Fruit fly (Drosophila melanogaster): ENCODE results near the gene Tep4.

Tep4 gene

DNA sequence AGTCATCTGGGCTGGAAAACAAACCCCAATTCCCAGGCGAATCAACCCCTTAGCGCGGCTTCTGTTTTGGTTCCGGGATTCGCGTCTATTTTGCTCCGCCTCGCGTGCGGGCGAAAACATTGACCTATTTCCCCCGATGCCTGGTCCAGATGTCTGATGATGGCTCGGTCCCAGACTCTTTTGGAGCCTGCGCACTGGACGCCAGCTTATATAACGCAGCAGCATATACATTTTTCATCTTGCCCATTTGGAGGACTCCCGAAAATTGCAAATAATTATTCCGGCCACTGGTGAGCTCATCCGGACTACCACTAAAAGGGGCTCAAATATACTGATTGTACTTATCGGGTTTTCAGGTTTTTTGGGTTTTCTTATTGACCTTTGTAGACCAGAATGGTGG, 32.2 kb upstream of the Tep4 start:
- TF ChIP-seq Hnf4 (GFP tag; optimal IDR thresholded peaks at IDR 0.05) (no peak), psq (GFP tag; optimal IDR thresholded peaks at IDR 0.05) (peak; percentile 34)

DNA sequence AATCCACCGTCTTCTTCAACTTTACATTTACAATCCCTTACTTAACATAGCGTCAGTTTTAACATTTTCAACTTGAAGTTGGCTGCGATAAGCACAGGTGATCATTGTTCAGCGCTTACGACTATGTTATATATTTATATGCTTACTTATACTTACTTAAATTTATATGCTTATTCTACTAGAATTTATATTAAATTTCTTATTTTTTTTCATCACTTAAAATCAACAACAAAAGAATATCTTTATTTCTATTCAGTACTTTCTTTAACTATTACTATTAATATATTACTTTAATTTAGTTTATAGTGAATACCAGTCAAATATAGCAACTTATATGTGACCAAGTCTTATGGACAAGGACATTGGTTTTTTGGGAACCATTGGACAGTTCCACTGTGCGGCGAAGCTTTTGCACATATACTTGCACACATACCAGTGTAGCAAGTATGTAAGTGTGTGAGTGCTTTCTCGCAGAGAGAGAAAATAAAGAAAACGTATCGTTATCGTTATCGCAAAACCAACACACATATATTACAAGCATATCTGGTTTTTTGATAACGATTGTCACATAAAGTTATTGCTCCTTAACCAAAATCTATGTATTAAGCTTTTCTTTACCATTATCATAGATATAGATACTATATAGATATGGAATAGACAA, 31.0 kb upstream of the Tep4 start, which contains the start of gene Hasp:
TSS of gene Hasp (minus strand) at position 51 of the 661 bp plus-strand sequence.
- TF ChIP-seq Mio (GFP tag; optimal IDR thresholded peaks at IDR 0.05) (no peak), HLH106 (tag; optimal IDR thresholded peaks at IDR 0.05) (peak; percentile 17)

DNA sequence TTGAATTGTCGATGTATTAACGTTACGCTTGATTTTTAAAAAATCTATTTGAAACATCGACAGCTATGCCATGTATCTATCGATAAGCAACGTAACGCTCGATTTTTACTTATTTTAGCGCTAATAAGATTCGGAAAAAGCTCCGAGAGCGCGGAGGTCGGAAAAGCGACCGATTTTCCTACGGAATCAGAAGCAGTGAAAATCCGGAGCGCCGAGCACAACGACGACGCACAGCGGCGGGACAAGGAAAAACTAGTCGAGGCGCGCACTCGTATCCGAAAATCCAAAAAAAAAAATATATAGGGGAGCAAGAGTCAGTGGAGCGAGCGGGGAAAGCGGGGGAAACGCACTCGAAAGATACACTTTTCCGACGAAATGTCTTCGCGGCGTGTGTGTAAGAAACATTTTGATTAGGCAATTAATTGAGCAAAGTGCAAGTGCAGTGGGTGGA, 29.6 kb upstream of the Tep4 start, which contains the start of gene CG10132:
TSS of gene CG10132 (plus strand) at position 189 of the 451 bp plus-strand sequence.
- TF ChIP-seq rgr (GFP tag; optimal IDR thresholded peaks at IDR 0.05) (no peak), Vsx2 (GFP tag; optimal IDR thresholded peaks at IDR 0.05; ENCODE audit: partially characterized antibody) (no peak)

DNA sequence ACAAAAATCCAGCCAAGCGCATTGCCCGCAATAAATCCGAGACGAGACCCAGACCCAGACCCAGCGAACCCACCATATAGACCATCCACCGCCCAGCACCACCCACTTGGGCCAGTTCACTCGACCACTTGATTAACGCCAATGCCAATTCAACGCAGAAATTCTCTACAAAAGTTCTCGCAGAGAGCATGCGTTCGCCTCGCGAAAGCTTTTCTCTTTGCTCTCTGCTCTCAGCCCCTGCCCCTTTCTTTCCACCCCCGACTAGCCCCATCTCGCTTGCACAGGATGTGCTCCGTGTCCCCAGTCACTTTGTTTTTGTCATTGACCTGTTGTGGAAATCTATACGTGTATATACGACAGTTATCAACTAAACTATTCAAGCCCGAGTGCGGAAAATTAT, 28.7 kb upstream of the Tep4 start:
- no peak for TF ChIP-seq foxo (GFP tag; optimal IDR thresholded peaks at IDR 0.05)
- no peak for TF ChIP-seq Vsx2 (GFP tag; optimal IDR thresholded peaks at IDR 0.05; ENCODE audit: partially characterized antibody)
- TF ChIP-seq ey (GFP tag; optimal IDR thresholded peaks at IDR 0.05), result no peak
- TF ChIP-seq h (GFP tag; optimal IDR thresholded peaks at IDR 0.05), result no peak
- TF ChIP-seq HLH106 (tag; optimal IDR thresholded peaks at IDR 0.05), result no peak
- TF ChIP-seq sage (GFP tag; optimal IDR thresholded peaks at IDR 0.05), result no peak
- no peak for TF ChIP-seq OdsH (GFP tag; optimal IDR thresholded peaks at IDR 0.05)
- TF ChIP-seq Hnf4 (GFP tag; optimal IDR thresholded peaks at IDR 0.05), result no peak
- TF ChIP-seq Hr78 (GFP tag; optimal IDR thresholded peaks at IDR 0.05), result no peak
- no peak for TF ChIP-seq dmrt93B (GFP tag; optimal IDR thresholded peaks at IDR 0.05)
- TF ChIP-seq usp (GFP tag; optimal IDR thresholded peaks at IDR 0.05), result no peak
- TF ChIP-seq Rel (GFP tag; optimal IDR thresholded peaks at IDR 0.05), result no peak
- no peak for TF ChIP-seq Rel (tag; optimal IDR thresholded peaks at IDR 0.05)
- TF ChIP-seq Abd-B (GFP tag; optimal IDR thresholded peaks at IDR 0.05), result no peak
- no peak for TF ChIP-seq CrebA (GFP tag; optimal IDR thresholded peaks at IDR 0.05; ENCODE audit: borderline replicate concordance)

DNA sequence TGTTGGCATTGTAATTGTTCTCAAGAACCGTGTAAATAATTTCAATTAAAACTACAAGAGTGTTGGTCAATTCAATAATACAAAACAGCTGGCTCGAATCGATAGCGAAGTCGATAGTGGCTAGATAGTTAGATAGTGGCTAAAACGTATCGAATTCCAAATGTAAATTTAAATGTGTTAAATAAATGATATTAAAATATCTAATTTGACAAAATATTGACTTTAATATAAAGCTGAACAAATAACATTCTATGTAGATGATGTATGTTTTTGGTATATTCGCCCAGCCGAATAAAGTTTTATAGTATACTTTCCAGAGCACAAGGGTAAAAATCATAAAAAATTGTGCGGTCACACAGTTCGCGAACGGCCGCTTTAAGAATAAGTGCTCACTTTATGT, 22.0 kb upstream of the Tep4 start, which contains the start of the genes Dpm1 and CG10137:
TSS of gene Dpm1 (minus strand) at position 53 of the 400 bp plus-strand sequence.
TSS of gene CG10137 (plus strand) at position 371 of the 400 bp plus-strand sequence.
- no peak for TF ChIP-seq woc (GFP tag; optimal IDR thresholded peaks at IDR 0.05)
- TF ChIP-seq Dif (GFP tag; optimal IDR thresholded peaks at IDR 0.05; ENCODE audit: partially characterized antibody), result no peak
- no peak for TF ChIP-seq HLH106 (tag; optimal IDR thresholded peaks at IDR 0.05)
- TF ChIP-seq rgr (GFP tag; optimal IDR thresholded peaks at IDR 0.05), result peak; percentile 19
- TF ChIP-seq Abd-B (GFP tag; optimal IDR thresholded peaks at IDR 0.05), result no peak
- no peak for TF ChIP-seq fru (GFP tag; optimal IDR thresholded peaks at IDR 0.05)
- no peak for TF ChIP-seq lola (GFP tag; optimal IDR thresholded peaks at IDR 0.05)
- TF ChIP-seq psq (GFP tag; optimal IDR thresholded peaks at IDR 0.05), result no peak
- TF ChIP-seq sage (GFP tag; optimal IDR thresholded peaks at IDR 0.05), result peak; percentile 30
- no peak for TF ChIP-seq Hr83 (GFP tag; optimal IDR thresholded peaks at IDR 0.05; ENCODE audit: poor library complexity, severe bottlenecking)
- no peak for TF ChIP-seq sv (GFP tag; optimal IDR thresholded peaks at IDR 0.05)
- TF ChIP-seq h (GFP tag; optimal IDR thresholded peaks at IDR 0.05), result peak; percentile 25
- no peak for TF ChIP-seq Jra (GFP tag; optimal IDR thresholded peaks at IDR 0.05)
- no peak for TF ChIP-seq ey (GFP tag; optimal IDR thresholded peaks at IDR 0.05)
- peak; percentile 51 for TF ChIP-seq Myc (optimal IDR thresholded peaks at IDR 0.05)

DNA sequence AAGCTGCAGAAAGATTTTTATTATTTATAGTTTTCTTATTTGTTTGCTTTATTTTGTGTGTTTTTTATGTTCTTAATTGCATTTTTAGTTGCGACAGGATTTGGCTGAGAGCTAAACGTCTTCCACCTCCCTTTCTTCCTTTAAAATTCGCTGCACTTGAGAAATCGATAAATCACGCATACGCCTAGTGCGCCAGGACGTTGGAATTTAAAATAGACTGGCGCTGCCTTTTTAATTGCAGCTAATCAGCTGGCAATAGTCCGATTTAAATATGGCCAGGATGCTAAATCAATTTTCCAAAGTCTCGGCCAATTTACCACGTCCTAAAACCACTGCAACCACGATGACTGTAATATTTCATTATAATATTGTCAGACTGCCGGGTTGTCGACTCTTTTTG, 21.5 kb upstream of the Tep4 start:
- TF ChIP-seq lola (GFP tag; optimal IDR thresholded peaks at IDR 0.05) (no peak), CrebA (GFP tag; optimal IDR thresholded peaks at IDR 0.05; ENCODE audit: borderline replicate concordance) (no peak), N (GFP tag; optimal IDR thresholded peaks at IDR 0.05) (no peak), Abd-B (GFP tag; optimal IDR thresholded peaks at IDR 0.05) (no peak), h (GFP tag; optimal IDR thresholded peaks at IDR 0.05) (no peak), Rel (GFP tag; optimal IDR thresholded peaks at IDR 0.05) (no peak), Rel (tag; optimal IDR thresholded peaks at IDR 0.05) (no peak), CG9705 (GFP tag; optimal IDR thresholded peaks at IDR 0.05) (no peak), rgr (GFP tag; optimal IDR thresholded peaks at IDR 0.05) (no peak), jim (GFP tag; optimal IDR thresholded peaks at IDR 0.05) (no peak), fru (GFP tag; optimal IDR thresholded peaks at IDR 0.05) (no peak), Jra (GFP tag; optimal IDR thresholded peaks at IDR 0.05) (no peak), usp (GFP tag; optimal IDR thresholded peaks at IDR 0.05) (no peak), dsf (GFP tag; optimal IDR thresholded peaks at IDR 0.05; ENCODE audit: borderline replicate concordance) (no peak), psq (GFP tag; optimal IDR thresholded peaks at IDR 0.05) (no peak), sage (GFP tag; optimal IDR thresholded peaks at IDR 0.05) (no peak), OdsH (GFP tag; optimal IDR thresholded peaks at IDR 0.05) (no peak), CG32264 (GFP tag; optimal IDR thresholded peaks at IDR 0.05) (no peak), Vsx2 (GFP tag; optimal IDR thresholded peaks at IDR 0.05; ENCODE audit: partially characterized antibody) (no peak), Mio (GFP tag; optimal IDR thresholded peaks at IDR 0.05) (no peak)
